Worm (Caenorhabditis elegans) whole organism, mixed stage, embryonic: ENCODE results near the gene F23A7.3.

Experiments
- pha-4 ChIP-seq: fragments of 150-350 bp; optimal IDR thresholded peaks from 2 replicates; lab custom pipeline; 2018; ENCODE audit warnings: missing biosample characterization, missing genetic modification reagents, missing genetic modification characterization
- ztf-11 ChIP-seq: fragments of 150-350 bp; optimal IDR thresholded peaks from 2 replicates; lab custom pipeline; 2014; ENCODE audit warnings: missing biosample characterization, missing genetic modification characterization

- TF ChIP-seq pha-4 (tag; lab: Kevin White, UChicago) (no peak), ztf-11 (tag; lab: Kevin White, UChicago) (no peak)
Measured at ce11 chrX:16217108-16217507, 2.7 kb upstream of the F23A7.3 start, which contains the start of gene F23A7.1.
